Fruit fly (Drosophila melanogaster) whole organism, pupa: ENCODE results near the gene cv-c.

Experiments used
- CG10348 ChIP-seq: fragments of 200-800 bp; sonication (Bioruptor generic); IDR thresholded peaks from 2 replicates; pipeline ENCODE4 v1.3.6; 2022; ENCODE audit warnings: missing biosample characterization, missing genetic modification characterization
- CG12605 ChIP-seq: fragments of 200-800 bp; sonication (Bioruptor generic); IDR thresholded peaks from 2 replicates; pipeline ENCODE4 v1.3.6; 2022; ENCODE audit warnings: missing biosample characterization, missing genetic modification characterization
- CG13204 ChIP-seq: fragments of 200-800 bp; sonication (Bioruptor generic); optimal IDR thresholded peaks from 2 replicates; lab custom pipeline; 2018; ENCODE audit warnings: missing biosample characterization, mild to moderate bottlenecking, missing genetic modification characterization, moderate library complexity
- CG14655 ChIP-seq: fragments of 200-800 bp; sonication (Bioruptor generic); optimal IDR thresholded peaks from 3 replicates; lab custom pipeline; 2017; ENCODE audit warnings: mild to moderate bottlenecking, missing biosample characterization, missing genetic modification reagents, missing genetic modification characterization
- CG15710 ChIP-seq: fragments of 200-800 bp; sonication (Bioruptor generic); optimal IDR thresholded peaks from 2 replicates; lab custom pipeline; 2018; ENCODE audit warnings: missing biosample characterization, mild to moderate bottlenecking, missing genetic modification characterization, moderate library complexity
- CG17806 ChIP-seq: fragments of 200-800 bp; sonication (Bioruptor generic); optimal IDR thresholded peaks from 2 replicates; lab custom pipeline; 2018; ENCODE audit warnings: missing biosample characterization, mild to moderate bottlenecking, missing genetic modification characterization, moderate library complexity
- CG32121 ChIP-seq: fragments of 200-800 bp; sonication (Bioruptor generic); IDR thresholded peaks from 2 replicates; pipeline ENCODE4 v1.3.6; 2022; ENCODE audit warnings: missing biosample characterization, missing genetic modification characterization
- CG34367 ChIP-seq: fragments of 200-800 bp; sonication (Bioruptor generic); optimal IDR thresholded peaks from 2 replicates; lab custom pipeline; 2018; ENCODE audit warnings: missing biosample characterization, mild to moderate bottlenecking, missing genetic modification characterization
- CG4496 ChIP-seq: fragments of 200-800 bp; sonication (Bioruptor generic); IDR thresholded peaks from 3 replicates; pipeline ENCODE4 v1.3.6; 2022; ENCODE audit warnings: missing biosample characterization, missing genetic modification characterization
- CG8159 ChIP-seq: fragments of 200-800 bp; sonication (Bioruptor generic); optimal IDR thresholded peaks from 3 replicates; lab custom pipeline; 2018; ENCODE audit warnings: missing biosample characterization, mild to moderate bottlenecking, missing genetic modification characterization, moderate library complexity
- CG8301 ChIP-seq: fragments of 200-800 bp; sonication (Bioruptor generic); optimal IDR thresholded peaks from 2 replicates; lab custom pipeline; 2018; ENCODE audit warnings: missing biosample characterization, mild to moderate bottlenecking, missing genetic modification characterization
- CG9948 ChIP-seq: fragments of 200-800 bp; sonication (Bioruptor generic); optimal IDR thresholded peaks from 2 replicates; lab custom pipeline; 2018; ENCODE audit warnings: missing biosample characterization, mild to moderate bottlenecking, missing genetic modification characterization, moderate library complexity
- D1 ChIP-seq: fragments of 200-800 bp; sonication (Bioruptor generic); optimal IDR thresholded peaks from 2 replicates; lab custom pipeline; 2018; ENCODE audit warnings: missing biosample characterization, mild to moderate bottlenecking, missing genetic modification characterization, moderate library complexity
- EcR ChIP-seq: fragments of 200-800 bp; sonication (Bioruptor generic); optimal IDR thresholded peaks from 3 replicates; lab custom pipeline; 2019; ENCODE audit warnings: missing biosample characterization, missing genetic modification characterization, mild to moderate bottlenecking, moderate library complexity, missing genetic modification reagents
- Ets98B ChIP-seq: fragments of 200-800 bp; sonication (Bioruptor generic); IDR thresholded peaks from 2 replicates; pipeline ENCODE4 v1.3.6; 2022; ENCODE audit warnings: missing biosample characterization, missing genetic modification characterization
- Pif1A ChIP-seq: fragments of 200-800 bp; sonication (Bioruptor generic); optimal IDR thresholded peaks from 3 replicates; lab custom pipeline; 2016; ENCODE audit warnings: missing biosample characterization, missing genetic modification characterization
- Pif1B ChIP-seq: fragments of 200-800 bp; sonication (Bioruptor generic); optimal IDR thresholded peaks from 3 replicates; lab custom pipeline; 2016; ENCODE audit warnings: missing biosample characterization, missing genetic modification characterization
- Snoo ChIP-seq: fragments of 200-800 bp; sonication (Bioruptor generic); optimal IDR thresholded peaks from 3 replicates; lab custom pipeline; 2017; ENCODE audit warnings: missing biosample characterization, mild to moderate bottlenecking, missing genetic modification characterization, inconsistent platforms
- fd96Ca ChIP-seq: fragments of 200-800 bp; sonication (Bioruptor generic); IDR thresholded peaks from 3 replicates; pipeline ENCODE4 v1.3.6; 2022; ENCODE audit warnings: missing biosample characterization, missing genetic modification characterization
- gl ChIP-seq: fragments of 200-800 bp; sonication (Bioruptor generic); optimal IDR thresholded peaks from 2 replicates; lab custom pipeline; 2018; ENCODE audit warnings: missing biosample characterization, mild to moderate bottlenecking, missing genetic modification characterization
- rn ChIP-seq: fragments of 200-800 bp; sonication (Bioruptor generic); IDR thresholded peaks from 2 replicates; pipeline ENCODE4 v1.3.6; 2022; ENCODE audit warnings: missing biosample characterization, missing genetic modification characterization

Gene cv-c

DNA sequence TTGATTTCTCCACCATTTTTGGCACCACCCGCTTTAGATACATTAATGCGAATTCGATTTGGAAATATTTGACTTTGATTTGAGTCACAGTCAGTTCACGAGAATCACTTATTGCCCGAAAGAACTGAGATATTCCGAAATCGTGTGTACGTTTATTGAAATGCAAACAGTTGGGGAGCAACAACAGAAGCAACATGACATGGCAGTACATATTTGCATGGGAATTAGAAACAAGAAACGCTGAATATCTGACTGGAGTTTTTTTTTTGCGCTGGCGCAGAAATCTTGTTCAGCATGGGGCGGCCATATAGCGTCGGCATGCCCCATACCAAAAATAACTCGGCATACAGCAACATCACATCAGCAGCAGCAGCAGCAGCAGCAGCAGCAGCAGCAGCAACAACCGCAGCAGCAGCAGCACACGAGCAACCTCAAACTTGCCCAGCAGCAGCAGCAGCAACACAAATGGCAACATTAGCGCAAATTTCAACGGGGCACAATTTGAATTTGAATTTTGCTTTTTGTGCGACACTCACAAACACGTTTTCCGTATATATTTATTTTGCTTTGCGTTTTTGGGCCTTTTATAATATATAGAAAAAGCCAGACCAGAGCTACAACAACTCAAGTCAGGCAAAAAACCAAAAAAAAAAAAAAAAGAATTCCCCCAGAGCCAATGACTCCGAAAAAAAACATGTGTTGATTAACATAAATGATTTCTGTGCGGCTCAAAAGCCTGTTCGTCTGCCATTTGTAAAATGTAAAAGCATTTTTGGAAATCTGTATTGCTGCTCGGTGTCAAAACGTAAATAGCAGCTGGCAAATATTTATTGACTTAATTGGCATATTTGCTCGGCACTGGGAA, 30.2 kb downstream of the cv-c start:
- peak; percentile 53; the same call in 1 of the 2 replicates for TF ChIP-seq CG32121 (GFP tag; lab: Robert Waterston, UW)
- no peak for TF ChIP-seq CG14655 (GFP tag; lab: Kevin White, UChicago)
- TF ChIP-seq CG12605 (GFP tag; lab: Robert Waterston, UW): peak; percentile 21; the same call in 1 of the 2 replicates
- no peak for TF ChIP-seq EcR (GFP tag; lab: Kevin White, UChicago)
- no peak for TF ChIP-seq Pif1B (GFP tag; lab: Kevin White, UChicago)
- no peak for TF ChIP-seq fd96Ca (GFP tag; lab: Robert Waterston, UW)
- TF ChIP-seq CG4496 (GFP tag; lab: Robert Waterston, UW): peak; percentile 37; the same call in 1 of the 3 replicates
- TF ChIP-seq Snoo (tag; lab: Kevin White, UChicago): peak; percentile 0

DNA sequence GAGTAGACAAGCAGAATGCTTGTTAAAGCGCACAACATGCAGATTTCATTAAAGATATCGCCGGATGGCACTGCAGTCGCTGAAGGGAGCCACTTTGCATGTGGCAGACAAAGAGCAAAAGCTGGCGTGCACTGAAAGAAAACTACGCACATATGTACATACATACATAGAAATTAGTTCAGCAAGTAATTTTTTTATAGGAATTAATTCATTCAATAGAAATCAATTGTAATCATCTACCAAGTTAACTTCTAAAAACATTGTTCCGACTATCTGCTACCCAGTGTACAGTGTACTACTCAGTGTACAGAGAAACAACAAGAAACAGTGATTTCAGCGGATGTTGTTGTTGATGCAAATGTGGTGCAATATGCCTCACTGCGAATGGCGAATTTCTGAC, 32.2 kb downstream of the cv-c start:
- peak; percentile 64 for TF ChIP-seq D1
- peak; percentile 39 for TF ChIP-seq CG13204 (GFP tag; lab: Kevin White, UChicago)
- TF ChIP-seq Pif1B (GFP tag; lab: Kevin White, UChicago): peak; percentile 58
- TF ChIP-seq EcR (GFP tag; lab: Kevin White, UChicago): no peak
- peak; percentile 16 for TF ChIP-seq Snoo (tag; lab: Kevin White, UChicago)
- no peak for TF ChIP-seq CG32121 (GFP tag; lab: Robert Waterston, UW)
- TF ChIP-seq CG10348: no peak
- TF ChIP-seq Pif1A: peak; percentile 57
- TF ChIP-seq CG15710: peak; percentile 84
- peak; percentile 57; the same call in 1 of the 2 replicates for TF ChIP-seq Ets98B
- peak; percentile 92 for TF ChIP-seq CG17806 (tag; lab: Kevin White, UChicago)
- peak; percentile 88 for TF ChIP-seq CG8159
- peak; percentile 85 for TF ChIP-seq CG14655 (GFP tag; lab: Kevin White, UChicago)
- TF ChIP-seq CG34367 (tag; lab: Kevin White, UChicago): peak; percentile 86
- TF ChIP-seq CG8301 (tag; lab: Kevin White, UChicago): peak; percentile 75
- TF ChIP-seq rn (GFP tag; lab: Robert Waterston, UW): no peak
- peak; percentile 62; the same call in 1 of the 3 replicates for TF ChIP-seq fd96Ca (GFP tag; lab: Robert Waterston, UW)
- TF ChIP-seq CG9948 (tag; lab: Kevin White, UChicago): peak; percentile 88
- TF ChIP-seq CG12605 (GFP tag; lab: Robert Waterston, UW): peak; percentile 50; the same call in 1 of the 2 replicates
- TF ChIP-seq gl (tag; lab: Kevin White, UChicago): peak; percentile 71
- peak; percentile 53; the same call in 1 of the 3 replicates for TF ChIP-seq CG4496 (GFP tag; lab: Robert Waterston, UW)
- TF ChIP-seq, all 21 proteins: peak for 17

DNA sequence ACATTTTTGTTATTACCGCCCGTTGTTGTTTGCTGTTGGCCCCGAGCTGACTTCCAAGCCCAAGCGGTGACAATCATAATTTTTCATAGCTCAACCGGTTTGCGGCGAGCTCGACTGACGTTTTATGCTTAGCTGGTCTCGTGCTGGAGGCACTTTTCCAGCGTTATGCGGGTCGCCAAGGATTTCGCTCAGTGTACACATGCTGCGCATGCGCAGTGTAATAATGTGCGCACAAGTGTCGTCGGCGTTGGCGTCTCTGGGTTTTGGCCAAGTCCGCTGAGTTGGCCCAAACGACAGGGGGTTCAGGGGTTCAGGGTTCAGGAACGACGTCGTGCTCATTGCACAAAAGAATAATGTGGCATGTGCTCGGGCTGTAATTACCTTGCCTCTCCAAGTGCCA, 36.4 kb downstream of the cv-c start:
- peak; percentile 14 for TF ChIP-seq CG13204 (GFP tag; lab: Kevin White, UChicago)
- no peak for TF ChIP-seq CG9948 (tag; lab: Kevin White, UChicago)
- 0 out of 3 replicates have a peak, but pooled peaks have one; percentile 22 for TF ChIP-seq CG4496 (GFP tag; lab: Robert Waterston, UW)
- TF ChIP-seq Ets98B: peak; percentile 19; the same call in 1 of the 2 replicates
- TF ChIP-seq, all 21 proteins: peak for 3

DNA sequence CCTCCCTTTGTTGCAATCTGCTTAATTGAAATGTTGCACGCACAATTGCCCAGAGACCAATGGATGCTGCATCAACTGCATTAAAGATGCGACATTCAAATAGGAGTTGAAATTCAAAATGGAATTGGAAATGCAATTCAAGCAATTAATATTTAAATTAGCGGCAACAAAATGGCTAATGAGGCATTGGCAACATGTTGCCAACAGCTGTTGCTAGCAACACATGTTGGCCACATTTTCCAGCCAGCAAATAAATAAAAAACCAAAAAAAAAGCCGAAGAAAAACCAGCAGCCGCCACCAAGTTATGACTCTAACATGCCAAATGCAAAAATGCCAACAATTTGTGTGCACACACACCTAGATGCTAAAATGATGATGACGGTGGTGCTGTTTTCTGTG, 37.3 kb downstream of the cv-c start:
- TF ChIP-seq CG12605 (GFP tag; lab: Robert Waterston, UW): peak; percentile 23; the same call in 1 of the 2 replicates
- TF ChIP-seq Ets98B: 0 out of 2 replicates have a peak, but pooled peaks have one; percentile 9
- 0 out of 2 replicates have a peak, but pooled peaks have one; percentile 30 for TF ChIP-seq CG32121 (GFP tag; lab: Robert Waterston, UW)
- no peak for TF ChIP-seq CG4496 (GFP tag; lab: Robert Waterston, UW)

DNA sequence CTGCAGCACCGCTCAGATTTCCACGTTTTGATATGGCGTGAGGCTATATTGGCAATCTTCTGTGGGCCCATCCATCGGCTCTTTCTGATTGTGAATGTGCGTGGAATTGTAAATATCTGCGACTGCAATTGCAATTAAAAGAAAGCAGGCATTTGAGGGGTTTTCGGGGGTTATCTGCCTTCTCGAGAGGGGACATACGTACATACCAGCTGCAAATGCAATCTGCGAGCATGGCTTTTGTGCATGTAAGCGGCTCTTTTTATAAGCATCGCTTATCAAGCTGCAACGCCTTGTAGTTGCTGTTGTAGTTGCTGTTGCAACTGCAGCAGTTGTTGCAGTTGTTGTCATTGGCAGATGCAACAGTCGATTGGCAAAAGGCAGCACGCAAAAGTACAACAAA, 40.0 kb downstream of the cv-c start:
- TF ChIP-seq CG32121 (GFP tag; lab: Robert Waterston, UW) (no peak), CG4496 (GFP tag; lab: Robert Waterston, UW) (no peak), CG17806 (tag; lab: Kevin White, UChicago) (no peak), Pif1B (GFP tag; lab: Kevin White, UChicago) (no peak), CG15710 (no peak), Ets98B (no peak), CG8301 (tag; lab: Kevin White, UChicago) (no peak), CG13204 (GFP tag; lab: Kevin White, UChicago) (no peak), fd96Ca (GFP tag; lab: Robert Waterston, UW) (no peak), CG8159 (no peak), D1 (no peak), Pif1A (no peak), EcR (GFP tag; lab: Kevin White, UChicago) (no peak), CG10348 (no peak), rn (GFP tag; lab: Robert Waterston, UW) (no peak), CG14655 (GFP tag; lab: Kevin White, UChicago) (no peak), CG9948 (tag; lab: Kevin White, UChicago) (no peak), CG12605 (GFP tag; lab: Robert Waterston, UW) (no peak), CG34367 (tag; lab: Kevin White, UChicago) (no peak), Snoo (tag; lab: Kevin White, UChicago) (no peak)

DNA sequence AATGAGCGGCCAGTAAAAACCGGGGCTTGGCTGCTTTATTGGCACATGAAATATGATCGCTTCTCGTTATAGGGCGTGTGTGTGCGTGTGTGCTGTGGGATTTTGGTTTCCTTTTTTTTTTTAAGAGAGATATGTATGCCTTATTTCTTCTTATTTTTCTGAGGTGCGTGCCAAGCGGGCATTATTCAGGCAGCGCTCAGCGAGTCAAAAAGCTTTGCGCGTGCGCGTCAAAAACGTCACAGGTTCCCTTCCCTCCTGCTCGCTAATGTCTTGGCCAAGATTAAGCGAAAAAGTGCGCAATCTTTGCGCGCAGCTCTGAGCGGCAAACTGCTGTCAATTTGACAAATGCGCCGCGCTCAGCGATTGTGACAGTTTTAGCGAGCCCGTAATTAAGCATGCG, 43.2 kb downstream of the cv-c start:
- TF ChIP-seq CG15710 (no peak), CG32121 (GFP tag; lab: Robert Waterston, UW) (no peak), Snoo (tag; lab: Kevin White, UChicago) (no peak), Pif1A (no peak), Pif1B (GFP tag; lab: Kevin White, UChicago) (no peak), EcR (GFP tag; lab: Kevin White, UChicago) (no peak), fd96Ca (GFP tag; lab: Robert Waterston, UW) (no peak), CG17806 (tag; lab: Kevin White, UChicago) (no peak), CG4496 (GFP tag; lab: Robert Waterston, UW) (no peak), rn (GFP tag; lab: Robert Waterston, UW) (no peak), CG8301 (tag; lab: Kevin White, UChicago) (no peak)
